Fruit fly (Drosophila melanogaster): ENCODE results near the gene Spindly.

The Spindly gene

DNA sequence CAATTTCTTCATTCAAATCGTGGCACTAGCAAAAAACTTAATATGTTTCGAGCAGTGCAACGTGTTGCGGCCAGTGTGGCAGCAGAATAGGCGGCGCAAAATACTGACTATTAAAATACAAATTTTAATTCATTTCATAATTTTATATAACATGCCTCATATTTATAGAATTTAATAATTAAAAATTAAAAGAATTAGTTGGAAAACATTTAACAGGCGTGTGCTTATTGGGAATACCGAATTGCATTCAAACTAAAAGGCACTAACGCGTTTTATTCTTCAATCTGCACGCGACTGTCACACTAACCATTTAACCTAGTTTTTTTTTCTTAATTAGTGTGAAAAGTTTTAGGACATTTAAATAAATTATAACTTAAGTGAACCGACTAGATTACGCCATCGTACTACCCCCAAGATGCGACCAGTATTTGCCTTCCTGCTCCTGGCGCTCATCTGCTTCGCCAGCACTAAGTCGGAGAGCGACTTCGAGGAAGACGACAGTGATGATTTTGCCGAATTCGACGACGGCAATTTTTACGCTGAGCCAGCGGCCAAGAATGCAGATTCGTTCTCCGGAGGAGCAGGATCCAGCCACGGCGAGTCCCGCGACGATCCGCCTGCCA lies 15.4 kb downstream of the Spindly start, which contains the start of the genes LeuRS and CG17593 (continued):
- TF ChIP-seq stwl (tag; optimal IDR thresholded peaks at IDR 0.05) (peak; percentile 72), CTCF (GFP tag; optimal IDR thresholded peaks at IDR 0.05) (peak; percentile 13), odd (GFP tag; optimal IDR thresholded peaks at IDR 0.05) (no peak), CG11696 (GFP tag; IDR thresholded peaks at IDR 0.05) (no peak), tll (GFP tag; optimal IDR thresholded peaks at IDR 0.05) (no peak), Bteb2 (GFP tag; optimal IDR thresholded peaks at IDR 0.05) (no peak), CG2199 (GFP tag; IDR thresholded peaks at IDR 0.05) (no peak), zf30C (GFP tag; optimal IDR thresholded peaks at IDR 0.05) (peak; percentile 54), CG1603 (tag; optimal IDR thresholded peaks at IDR 0.05) (no peak), exex (tag; optimal IDR thresholded peaks at IDR 0.05) (peak; percentile 20), CG14710 (tag; optimal IDR thresholded peaks at IDR 0.05) (peak; percentile 66), row (GFP tag; IDR thresholded peaks at IDR 0.05) (peak; percentile 38; the same call in 2 of the 3 replicates), CG17568 (GFP tag; optimal IDR thresholded peaks at IDR 0.05) (no peak), mld (GFP tag; IDR thresholded peaks at IDR 0.05; ENCODE audit: partially characterized antibody) (no peak), Spps (tag; optimal IDR thresholded peaks at IDR 0.05) (peak; percentile 38), CG15269 (tag; optimal IDR thresholded peaks at IDR 0.05) (no peak), CG2129 (GFP tag; IDR thresholded peaks at IDR 0.05; ENCODE audit: partially characterized antibody) (no peak), CG4404 (GFP tag; IDR thresholded peaks at IDR 0.05) (no peak), CG6254 (GFP tag; optimal IDR thresholded peaks at IDR 0.05) (peak; percentile 20), CG7963 (GFP tag; IDR thresholded peaks at IDR 0.05; ENCODE audit: partially characterized antibody) (0 out of 3 replicates have a peak, but pooled peaks have one; percentile 20), Max (GFP tag; optimal IDR thresholded peaks at IDR 0.05) (peak; percentile 58), MESR4 (GFP tag; optimal IDR thresholded peaks at IDR 0.05) (peak; percentile 67), gsb (GFP tag; IDR thresholded peaks at IDR 0.05) (no peak), ham (GFP tag; IDR thresholded peaks at IDR 0.05) (no peak)

DNA sequence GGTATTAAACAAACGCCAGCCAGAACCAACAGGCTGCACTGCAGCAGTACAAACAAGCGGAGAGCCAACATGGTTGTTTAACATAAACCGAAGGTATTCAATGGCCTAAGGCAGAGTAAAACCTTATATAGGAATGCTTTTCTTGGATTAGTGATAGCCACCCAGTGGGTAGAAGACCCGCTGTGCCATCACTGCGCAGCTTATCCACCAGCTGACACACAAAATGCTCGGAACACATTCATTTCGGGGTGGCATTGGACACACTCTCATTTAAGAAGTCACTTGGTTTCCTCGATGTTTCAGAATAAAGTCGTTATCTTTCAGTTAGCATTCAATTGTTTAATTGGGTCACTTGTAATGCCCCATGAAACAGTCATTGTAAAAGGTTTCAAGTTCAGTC lies 20.1 kb downstream of the Spindly start, which contains the start of gene CG31954:
CG31954 (minus strand) TSS at position 101 of the 400 bp plus-strand sequence.
- no peak for TF ChIP-seq Myb (GFP tag; optimal IDR thresholded peaks at IDR 0.05)
- no peak for TF ChIP-seq onecut (GFP tag; IDR thresholded peaks at IDR 0.05)
- no peak for TF ChIP-seq unc-4 (GFP tag; IDR thresholded peaks at IDR 0.05; ENCODE audit: partially characterized antibody)
- no peak for TF ChIP-seq sqz (GFP tag; optimal IDR thresholded peaks at IDR 0.05)
- TF ChIP-seq HLH4C (GFP tag; IDR thresholded peaks at IDR 0.05; ENCODE audit: partially characterized antibody) = no peak
- no peak for TF ChIP-seq Vsx1 (GFP tag; optimal IDR thresholded peaks at IDR 0.05)
- TF ChIP-seq gem (tag; optimal IDR thresholded peaks at IDR 0.05) = no peak
- TF ChIP-seq CG7556 (GFP tag; optimal IDR thresholded peaks at IDR 0.05) = no peak
- TF ChIP-seq CG10462 (GFP tag; optimal IDR thresholded peaks at IDR 0.05) = no peak
- TF ChIP-seq CG8478 (optimal IDR thresholded peaks at IDR 0.05) = no peak

DNA sequence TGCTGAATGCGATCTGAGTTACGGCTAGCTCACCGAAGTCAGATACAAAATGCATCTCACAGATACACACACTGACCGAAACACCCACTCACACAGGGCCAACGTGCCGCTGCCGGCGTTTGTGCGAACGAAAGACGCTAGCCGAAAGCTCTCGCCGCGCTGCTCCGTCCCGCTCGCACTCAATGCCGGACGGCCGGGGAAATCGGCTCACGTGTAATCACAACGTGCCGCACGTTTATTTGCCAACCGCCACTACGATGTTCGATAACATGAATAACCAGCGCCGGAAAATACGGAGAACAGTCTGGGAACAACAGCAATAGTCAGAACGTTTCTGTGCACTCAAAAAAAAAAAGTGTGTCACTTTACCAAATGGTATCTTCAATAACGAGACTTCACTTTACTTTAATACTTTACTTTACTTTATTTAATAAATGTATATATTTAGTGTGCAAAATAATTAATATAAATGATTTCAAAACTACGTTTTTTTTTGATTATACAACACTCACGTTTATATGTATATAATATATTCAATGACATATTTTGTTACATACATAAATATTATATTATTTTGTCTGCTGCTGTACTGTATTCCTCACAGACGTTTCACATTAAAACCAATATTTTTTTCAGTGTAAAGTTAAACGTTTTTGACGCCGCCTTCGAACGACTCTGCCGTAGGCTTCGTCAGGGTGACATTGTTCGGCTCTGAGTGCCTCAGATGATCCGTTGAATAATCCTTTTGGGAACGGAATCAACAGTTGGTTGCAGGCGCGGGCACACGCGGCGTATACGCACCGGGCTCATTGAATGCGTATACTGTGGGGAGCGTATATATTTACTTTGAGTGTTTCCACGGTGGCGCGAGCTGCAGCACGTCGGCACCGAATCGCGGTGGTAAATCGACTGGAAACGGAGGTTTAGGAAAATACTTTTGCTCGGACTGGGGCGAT lies 22.6 kb downstream of the Spindly start, which contains the start of gene tim:
tim (minus strand) TSS at position 911 of the 956 bp plus-strand sequence.
- TF ChIP-seq CG31224 (GFP tag; IDR thresholded peaks at IDR 0.05) = no peak
- TF ChIP-seq Poxn (GFP tag; IDR thresholded peaks at IDR 0.05) = no peak
- TF ChIP-seq CG3407 (GFP tag; optimal IDR thresholded peaks at IDR 0.05) = peak; percentile 4
- peak; percentile 50 for TF ChIP-seq Blimp-1 (GFP tag; optimal IDR thresholded peaks at IDR 0.05)
- 0 out of 2 replicates have a peak, but pooled peaks have one; percentile 16 for TF ChIP-seq Xrp1 (GFP tag; IDR thresholded peaks at IDR 0.05)
- no peak for TF ChIP-seq dimm (GFP tag; IDR thresholded peaks at IDR 0.05)
- peak; percentile 77 for TF ChIP-seq cg (GFP tag; optimal IDR thresholded peaks at IDR 0.05)
- TF ChIP-seq Ptx1 (GFP tag; IDR thresholded peaks at IDR 0.05) = peak; percentile 62; the same call in 1 of the 2 replicates
- no peak for TF ChIP-seq ems (GFP tag; optimal IDR thresholded peaks at IDR 0.05)
- no peak for TF ChIP-seq CG10147 (GFP tag; optimal IDR thresholded peaks at IDR 0.05)
- 0 out of 3 replicates have a peak, but pooled peaks have one; percentile 36 for TF ChIP-seq dysf (GFP tag; IDR thresholded peaks at IDR 0.05)
- peak; percentile 26 for TF ChIP-seq CG17359 (tag; optimal IDR thresholded peaks at IDR 0.05)
- TF ChIP-seq fd3F (GFP tag; optimal IDR thresholded peaks at IDR 0.05) = no peak

Data from whole organism, embryonic.